Worm (Caenorhabditis elegans): Measurements from ENCODE around the gene W06H8.2.

ce11 chrV:6217142-6217541, 10.6 kb downstream of the W06H8.2 start:
- TF ChIP-seq unc-62 (GFP tag; optimal IDR thresholded peaks at IDR 0.05) = no peak
- TF ChIP-seq lsy-2 (tag; optimal IDR thresholded peaks at IDR 0.05) = no peak

Measured in whole organism, L2 larva.